Worm (Caenorhabditis elegans) whole organism, midembryonic: ENCODE data around the gene srw-122.

Source experiments
- T22C8.4 ChIP-seq: fragments of 200-800 bp; sonication (Bioruptor generic); IDR thresholded peaks from 2 replicates; pipeline ENCODE4 v1.3.6; 2022; ENCODE audit warnings: missing genetic modification characterization, missing compliant biosample characterization
- cog-1 ChIP-seq: sonication (generic microtip); optimal IDR thresholded peaks from 2 replicates; lab custom pipeline; 2016; ENCODE audit warnings: missing genetic modification characterization, missing compliant biosample characterization
- flt-1 ChIP-seq: fragments of 200-800 bp; sonication (Bioruptor generic); IDR thresholded peaks from 2 replicates; pipeline ENCODE4 v1.3.6; 2022; ENCODE audit warnings: missing genetic modification characterization, missing compliant biosample characterization
- klf-2 ChIP-seq: fragments of 200-800 bp; sonication (Bioruptor generic); conservative IDR thresholded peaks from 2 replicates; pipeline ENCODE4 v1.3.6; 2022; ENCODE audit warnings: missing genetic modification reagents, missing genetic modification characterization, missing compliant biosample characterization
- med-1 ChIP-seq: sonication (generic microtip); optimal IDR thresholded peaks from 2 replicates; lab custom pipeline; 2017; ENCODE audit warnings: missing genetic modification characterization, mild to moderate bottlenecking, missing compliant biosample characterization, antibody characterized with exemption, missing genetic modification reagents; ENCODE audit not compliant: insufficient read depth
- ref-1 ChIP-seq: fragments of 200-800 bp; sonication (Bioruptor generic); conservative IDR thresholded peaks from 2 replicates; pipeline ENCODE4 v1.3.6; 2022; ENCODE audit warnings: missing genetic modification reagents, missing genetic modification characterization, missing compliant biosample characterization
- tab-1 ChIP-seq: fragments of 200-800 bp; sonication (Bioruptor generic); IDR thresholded peaks from 2 replicates; pipeline ENCODE4 v1.3.6; 2022; ENCODE audit warnings: missing genetic modification characterization, missing compliant biosample characterization
- ztf-23 ChIP-seq: fragments of 200-800 bp; sonication (Bioruptor generic); IDR thresholded peaks from 2 replicates; pipeline ENCODE4 v1.3.6; 2022; ENCODE audit warnings: missing genetic modification reagents, missing genetic modification characterization, missing compliant biosample characterization
- ztf-29 ChIP-seq: fragments of 200-800 bp; sonication (Bioruptor generic); IDR thresholded peaks from 2 replicates; pipeline ENCODE4 v1.3.6; 2022; ENCODE audit warnings: missing genetic modification reagents, missing genetic modification characterization, missing compliant biosample characterization

- TF ChIP-seq ztf-29 (no peak), flt-1 (no peak), T22C8.4 (GFP tag; lab: Robert Waterston, UW) (no peak), tab-1 (GFP tag; lab: Robert Waterston, UW) (no peak), cog-1 (no peak), ztf-23 (GFP tag; lab: Robert Waterston, UW) (no peak), klf-2 (GFP tag; lab: Robert Waterston, UW) (no peak), med-1 (GFP tag; lab: Kevin White, UChicago) (no peak), ref-1 (GFP tag; lab: Robert Waterston, UW) (no peak)
Measured at ce11 chrV:2964786-2965185, 12.8 kb upstream of the srw-122 start, which contains the start of gene srh-88.
